Worm (Caenorhabditis elegans) whole organism, midembryonic: ENCODE measurements around the gene Y43C5A.7.

ENCODE experiments used
- med-1 ChIP-seq: sonication (generic microtip); optimal IDR thresholded peaks from 2 replicates; lab custom pipeline; 2017; ENCODE audit warnings: missing genetic modification characterization, mild to moderate bottlenecking, missing compliant biosample characterization, antibody characterized with exemption, missing genetic modification reagents; ENCODE audit not compliant: insufficient read depth
- ref-1 ChIP-seq: fragments of 200-800 bp; sonication (Bioruptor generic); conservative IDR thresholded peaks from 2 replicates; pipeline ENCODE4 v1.3.6; 2022; ENCODE audit warnings: missing genetic modification reagents, missing genetic modification characterization, missing compliant biosample characterization
- tab-1 ChIP-seq: fragments of 200-800 bp; sonication (Bioruptor generic); IDR thresholded peaks from 2 replicates; pipeline ENCODE4 v1.3.6; 2022; ENCODE audit warnings: missing genetic modification characterization, missing compliant biosample characterization
- ztf-23 ChIP-seq: fragments of 200-800 bp; sonication (Bioruptor generic); IDR thresholded peaks from 2 replicates; pipeline ENCODE4 v1.3.6; 2022; ENCODE audit warnings: missing genetic modification reagents, missing genetic modification characterization, missing compliant biosample characterization

DNA sequence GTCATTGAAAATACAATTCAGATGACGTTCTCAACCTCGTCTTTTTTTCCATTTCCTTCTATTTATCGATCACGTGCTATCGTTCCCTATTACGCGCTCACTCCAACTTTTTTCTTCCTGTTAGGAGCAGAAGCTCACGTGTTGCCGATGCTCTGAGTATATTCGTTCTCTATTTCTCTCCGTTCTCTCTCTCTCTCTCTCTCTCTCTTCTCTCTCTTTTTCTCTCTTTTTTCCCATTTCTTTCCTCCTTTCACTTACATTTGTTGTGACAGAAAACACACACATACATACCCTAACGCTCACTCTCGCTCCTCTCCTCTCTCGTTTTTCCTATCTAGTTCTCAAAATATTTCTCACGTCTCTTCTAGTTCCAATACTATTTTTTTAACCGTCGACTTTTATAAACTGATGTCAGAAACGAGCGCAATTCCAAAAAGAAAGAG, 24.7 kb upstream of the Y43C5A.7 start:
- TF ChIP-seq med-1 (GFP tag; lab: Kevin White, UChicago) (no peak), tab-1 (GFP tag; lab: Robert Waterston, UW) (no peak), ref-1 (GFP tag; lab: Robert Waterston, UW) (no peak), ztf-23 (GFP tag; lab: Robert Waterston, UW) (no peak)
